Fruit fly (Drosophila melanogaster): ENCODE results near the gene CG5882.

CG5882 gene

dm6 chr3R:27159870-27160269 is 41.4 kb downstream of the CG5882 start:
- TF ChIP-seq CG17801 (GFP tag; optimal IDR thresholded peaks at IDR 0.05; ENCODE audit: partially characterized antibody): no peak

DNA sequence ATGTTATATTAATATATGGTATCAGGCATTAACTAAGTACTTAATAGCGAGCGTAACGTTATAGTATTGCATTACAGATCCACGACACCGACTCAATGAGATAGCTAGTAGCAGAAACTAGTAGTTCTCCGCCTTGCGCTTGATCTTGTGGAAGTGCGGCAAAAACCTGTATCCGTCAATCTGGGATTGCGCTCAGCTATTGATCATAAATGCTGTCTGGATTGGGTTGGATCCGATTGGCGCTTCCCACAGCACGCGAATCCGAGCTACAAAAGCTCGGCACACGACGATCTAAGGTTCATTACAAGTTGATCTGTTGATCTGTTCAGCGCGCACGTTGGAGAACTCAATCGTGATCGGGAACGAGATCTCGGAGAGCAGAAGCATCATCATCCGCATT is 42.4 kb downstream of the CG5882 start, which contains the start of gene CG5909:
CG5909 (plus strand) TSS at position 301 of the 400 bp plus-strand sequence.
- no peak for TF ChIP-seq CG17801 (GFP tag; optimal IDR thresholded peaks at IDR 0.05; ENCODE audit: partially characterized antibody)

dm6 chr3R:27162824-27163223 is 44.4 kb downstream of the CG5882 start, which contains the start of gene ppk31:
Gene ppk31 (plus strand): TSS chr3R:27163124.
- TF ChIP-seq CG17801 (GFP tag; optimal IDR thresholded peaks at IDR 0.05; ENCODE audit: partially characterized antibody): no peak

DNA sequence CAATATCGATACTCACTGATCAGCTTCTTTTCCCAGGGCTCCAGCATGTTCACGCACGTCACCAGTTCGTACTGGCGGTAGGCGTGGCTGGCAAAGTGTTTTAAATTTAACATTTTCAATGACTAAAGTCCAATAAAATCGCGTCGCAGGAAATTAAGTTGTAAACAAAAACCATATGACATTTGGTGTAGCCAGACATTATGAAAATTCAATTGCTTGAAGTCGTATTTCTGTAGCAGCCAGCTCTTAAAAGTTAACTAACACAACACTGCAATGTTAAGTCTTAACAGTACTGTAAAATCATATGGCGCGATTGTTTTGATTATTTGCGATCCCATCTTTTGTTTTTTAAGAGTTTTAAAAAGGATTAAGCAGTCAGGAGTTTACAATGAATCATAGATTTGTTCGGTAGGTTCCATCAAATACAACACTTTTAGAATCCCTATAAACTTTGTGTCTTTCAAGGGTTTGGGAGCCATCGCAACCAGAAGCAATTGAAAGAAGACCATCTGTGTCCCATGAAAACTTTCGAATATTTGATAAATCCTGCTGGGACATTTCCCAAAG is 47.1 kb downstream of the CG5882 start, which contains the start of the genes CG34293 and spn-D:
CG34293 (minus strand) TSS at position 160 of the 567 bp plus-strand sequence.
spn-D (plus strand) TSS at position 301 of the 567 bp plus-strand sequence.
- TF ChIP-seq CG17801 (GFP tag; optimal IDR thresholded peaks at IDR 0.05; ENCODE audit: partially characterized antibody): peak; percentile 28

DNA sequence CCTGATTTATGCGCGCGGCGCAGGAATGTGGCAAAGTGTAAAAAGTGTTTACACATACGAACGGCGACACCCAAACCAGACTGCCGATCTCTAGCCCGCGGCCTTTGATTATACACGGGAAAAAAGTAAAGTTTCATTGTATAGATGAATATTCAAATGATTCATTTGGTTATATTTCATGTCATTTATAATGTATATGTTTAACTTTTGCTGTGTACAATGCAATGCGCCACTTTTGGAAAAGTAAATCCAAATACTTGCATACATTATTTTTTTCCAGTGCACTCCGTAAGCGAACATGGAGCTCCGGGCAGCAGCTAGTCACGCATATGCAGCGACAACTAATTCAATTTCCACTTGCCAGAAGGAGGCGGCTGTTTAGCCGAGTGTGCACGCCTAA is 48.9 kb downstream of the CG5882 start:
- no peak for TF ChIP-seq CG17801 (GFP tag; optimal IDR thresholded peaks at IDR 0.05; ENCODE audit: partially characterized antibody)

DNA sequence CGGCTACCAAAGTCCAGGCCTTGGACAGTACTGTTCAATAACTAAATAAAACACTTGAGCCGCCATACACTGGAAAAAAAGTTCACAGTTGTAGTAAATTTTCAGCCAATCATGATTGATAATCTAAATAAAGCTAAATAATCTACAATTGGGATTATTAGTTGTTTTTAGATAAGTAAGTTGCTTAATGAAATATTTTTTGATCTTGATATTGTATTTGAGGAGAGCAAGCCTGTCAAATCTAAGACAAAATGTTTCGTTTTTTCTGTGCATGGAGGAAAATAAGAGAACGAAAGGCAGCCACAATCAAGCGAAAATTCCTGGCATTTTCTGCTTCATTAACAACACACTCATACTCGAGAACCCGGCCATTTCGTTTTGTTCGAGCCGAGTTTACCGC is 52.7 kb downstream of the CG5882 start:
- no peak for TF ChIP-seq CG17801 (GFP tag; optimal IDR thresholded peaks at IDR 0.05; ENCODE audit: partially characterized antibody)
